Worm (Caenorhabditis elegans) whole organism, L2 larva: ENCODE measurements around the gene F25G6.8.

Source experiments
- C34F6.9 ChIP-seq: fragments of 150-350 bp; optimal IDR thresholded peaks from 2 replicates; lab custom pipeline; 2014; ENCODE audit warnings: missing biosample characterization, missing genetic modification characterization
- F13H6.1 ChIP-seq: sonication (generic microtip); optimal IDR thresholded peaks from 2 replicates; lab custom pipeline; 2016; ENCODE audit warnings: missing genetic modification characterization, missing compliant biosample characterization
- R02D3.7 ChIP-seq: fragments of 150-350 bp; optimal IDR thresholded peaks from 2 replicates; lab custom pipeline; 2014; ENCODE audit warnings: missing biosample characterization, missing genetic modification characterization
- Y55F3AM.14 ChIP-seq: fragments of 200-800 bp; sonication (Bioruptor generic); optimal IDR thresholded peaks from 2 replicates; lab custom pipeline; 2018; ENCODE audit warnings: mild to moderate bottlenecking, missing genetic modification characterization, missing compliant biosample characterization
- alr-1 ChIP-seq: fragments of 150-350 bp; optimal IDR thresholded peaks from 2 replicates; lab custom pipeline; 2014; ENCODE audit warnings: missing biosample characterization, missing genetic modification characterization
- aly-2 ChIP-seq: fragments of 150-350 bp; optimal IDR thresholded peaks from 2 replicates; lab custom pipeline; 2014; ENCODE audit warnings: missing biosample characterization, missing genetic modification characterization
- blmp-1 ChIP-seq: sonication (generic microtip); optimal IDR thresholded peaks from 2 replicates; lab custom pipeline; 2017; ENCODE audit warnings: missing genetic modification characterization, mild to moderate bottlenecking, missing compliant biosample characterization, antibody characterized with exemption, moderate library complexity; ENCODE audit not compliant: insufficient read depth
- ceh-16 ChIP-seq: fragments of 150-350 bp; optimal IDR thresholded peaks from 2 replicates; lab custom pipeline; 2014; ENCODE audit warnings: missing biosample characterization, missing genetic modification characterization
- ceh-82 ChIP-seq: fragments of 150-350 bp; optimal IDR thresholded peaks from 2 replicates; lab custom pipeline; 2014; ENCODE audit warnings: missing biosample characterization, missing genetic modification characterization
- crh-2 ChIP-seq: sonication (generic microtip); optimal IDR thresholded peaks from 2 replicates; lab custom pipeline; 2017; ENCODE audit warnings: missing biosample characterization, missing genetic modification characterization
- dmd-4 ChIP-seq: sonication (generic microtip); optimal IDR thresholded peaks from 2 replicates; lab custom pipeline; 2017; ENCODE audit warnings: missing biosample characterization, missing genetic modification characterization
- egl-27 ChIP-seq: sonication (generic microtip); optimal IDR thresholded peaks from 3 replicates; lab custom pipeline; 2017; ENCODE audit warnings: missing biosample characterization, missing genetic modification reagents, missing genetic modification characterization
- elt-3 ChIP-seq: sonication (generic microtip); optimal IDR thresholded peaks from 2 replicates; lab custom pipeline; 2017; ENCODE audit warnings: missing biosample characterization, missing genetic modification characterization
- fos-1 ChIP-seq: fragments of 150-350 bp; optimal IDR thresholded peaks from 2 replicates; lab custom pipeline; 2014; ENCODE audit warnings: missing biosample characterization, missing genetic modification characterization
- gmeb-1 ChIP-seq: fragments of 150-350 bp; optimal IDR thresholded peaks from 2 replicates; lab custom pipeline; 2014; ENCODE audit warnings: missing biosample characterization, missing genetic modification characterization
- lin-13 ChIP-seq: fragments of 150-350 bp; optimal IDR thresholded peaks from 2 replicates; lab custom pipeline; 2014; ENCODE audit warnings: missing biosample characterization, missing genetic modification reagents, missing genetic modification characterization
- lin-39 ChIP-seq: fragments of 150-350 bp; optimal IDR thresholded peaks from 2 replicates; lab custom pipeline; 2014; ENCODE audit warnings: missing biosample characterization, missing genetic modification reagents, missing genetic modification characterization
- lsy-2 ChIP-seq, 2 experiments: fragments of 150-350 bp in 1 of 2; sonication (generic microtip) in 1 of 2; optimal IDR thresholded peaks; 2 replicates each; lab custom pipeline; 2014 to 2017; ENCODE audit warnings: missing biosample characterization in 2 of 2, missing genetic modification characterization in 2 of 2
- mab-5 ChIP-seq: fragments of 150-350 bp; optimal IDR thresholded peaks from 2 replicates; lab custom pipeline; 2014; ENCODE audit warnings: missing biosample characterization, missing genetic modification characterization
- mbf-1 ChIP-seq: sonication (generic microtip); optimal IDR thresholded peaks from 2 replicates; lab custom pipeline; 2017; ENCODE audit warnings: missing biosample characterization, missing genetic modification characterization
- mdl-1 ChIP-seq, 2 experiments: fragments of 150-350 bp in 1 of 2; sonication (generic microtip) in 1 of 2; optimal IDR thresholded peaks; 2 replicates each; lab custom pipeline; 2017; ENCODE audit warnings: missing biosample characterization in 2 of 2, missing genetic modification characterization in 2 of 2
- nhr-10 ChIP-seq: sonication (generic microtip); optimal IDR thresholded peaks from 2 replicates; lab custom pipeline; 2017; ENCODE audit warnings: missing biosample characterization, missing genetic modification characterization
- nhr-11 ChIP-seq: fragments of 150-350 bp; optimal IDR thresholded peaks from 2 replicates; lab custom pipeline; 2014; ENCODE audit warnings: missing biosample characterization, missing genetic modification characterization
- nhr-129 ChIP-seq: fragments of 150-350 bp; optimal IDR thresholded peaks from 2 replicates; lab custom pipeline; 2014; ENCODE audit warnings: missing biosample characterization, missing genetic modification characterization
- nhr-21 ChIP-seq: fragments of 150-350 bp; optimal IDR thresholded peaks from 2 replicates; lab custom pipeline; 2014; ENCODE audit warnings: missing biosample characterization, missing genetic modification characterization
- nhr-237 ChIP-seq: fragments of 150-350 bp; optimal IDR thresholded peaks from 2 replicates; lab custom pipeline; 2014; ENCODE audit warnings: missing biosample characterization, missing genetic modification characterization
- nhr-25 ChIP-seq: fragments of 150-350 bp; sonication (generic microtip); optimal IDR thresholded peaks from 3 replicates; lab custom pipeline; 2014; ENCODE audit warnings: missing biosample characterization, missing genetic modification characterization
- nhr-6 ChIP-seq: fragments of 150-350 bp; optimal IDR thresholded peaks from 2 replicates; lab custom pipeline; 2014; ENCODE audit warnings: missing biosample characterization, missing genetic modification characterization
- nhr-77 ChIP-seq: fragments of 150-350 bp; optimal IDR thresholded peaks from 2 replicates; lab custom pipeline; 2014; ENCODE audit warnings: missing biosample characterization, missing genetic modification characterization
- peb-1 ChIP-seq: fragments of 150-350 bp; optimal IDR thresholded peaks from 2 replicates; lab custom pipeline; 2014; ENCODE audit warnings: missing biosample characterization, missing genetic modification characterization
- sem-4 ChIP-seq: fragments of 150-350 bp; optimal IDR thresholded peaks from 2 replicates; lab custom pipeline; 2014; ENCODE audit warnings: missing biosample characterization, missing genetic modification reagents, missing genetic modification characterization
- skn-1 ChIP-seq: sonication (generic microtip); optimal IDR thresholded peaks from 2 replicates; lab custom pipeline; 2017; ENCODE audit warnings: missing biosample characterization, missing genetic modification characterization
- sma-3 ChIP-seq: sonication (generic microtip); optimal IDR thresholded peaks from 2 replicates; lab custom pipeline; 2016; ENCODE audit warnings: missing genetic modification reagents, missing genetic modification characterization, missing compliant biosample characterization
- sma-9 ChIP-seq, 2 experiments: fragments of 150-350 bp in 1 of 2; sonication (generic microtip) in 1 of 2; optimal IDR thresholded peaks; 2 replicates each; lab custom pipeline; 2014 to 2016; ENCODE audit warnings: missing genetic modification characterization in 2 of 2, mild to moderate bottlenecking in 1 of 2, missing biosample characterization in 1 of 2, missing compliant biosample characterization in 1 of 2, missing genetic modification reagents in 1 of 2, moderate library complexity in 1 of 2
- snpc-4 ChIP-seq: fragments of 150-350 bp; optimal IDR thresholded peaks from 2 replicates; lab custom pipeline; 2014; ENCODE audit warnings: missing biosample characterization, missing genetic modification characterization
- unc-55 ChIP-seq: fragments of 150-350 bp; sonication (generic microtip); optimal IDR thresholded peaks from 3 replicates; lab custom pipeline; 2014; ENCODE audit warnings: missing biosample characterization, missing genetic modification reagents, missing genetic modification characterization
- unc-62 ChIP-seq: fragments of 150-350 bp; optimal IDR thresholded peaks from 2 replicates; lab custom pipeline; 2014; ENCODE audit warnings: missing biosample characterization, missing genetic modification reagents, missing genetic modification characterization
- ztf-11 ChIP-seq: sonication (generic microtip); optimal IDR thresholded peaks from 2 replicates; lab custom pipeline; 2017; ENCODE audit warnings: missing biosample characterization, missing genetic modification characterization
- ztf-4 ChIP-seq: fragments of 150-350 bp; optimal IDR thresholded peaks from 2 replicates; lab custom pipeline; 2014; ENCODE audit warnings: missing biosample characterization, missing genetic modification characterization

Gene F25G6.8

DNA sequence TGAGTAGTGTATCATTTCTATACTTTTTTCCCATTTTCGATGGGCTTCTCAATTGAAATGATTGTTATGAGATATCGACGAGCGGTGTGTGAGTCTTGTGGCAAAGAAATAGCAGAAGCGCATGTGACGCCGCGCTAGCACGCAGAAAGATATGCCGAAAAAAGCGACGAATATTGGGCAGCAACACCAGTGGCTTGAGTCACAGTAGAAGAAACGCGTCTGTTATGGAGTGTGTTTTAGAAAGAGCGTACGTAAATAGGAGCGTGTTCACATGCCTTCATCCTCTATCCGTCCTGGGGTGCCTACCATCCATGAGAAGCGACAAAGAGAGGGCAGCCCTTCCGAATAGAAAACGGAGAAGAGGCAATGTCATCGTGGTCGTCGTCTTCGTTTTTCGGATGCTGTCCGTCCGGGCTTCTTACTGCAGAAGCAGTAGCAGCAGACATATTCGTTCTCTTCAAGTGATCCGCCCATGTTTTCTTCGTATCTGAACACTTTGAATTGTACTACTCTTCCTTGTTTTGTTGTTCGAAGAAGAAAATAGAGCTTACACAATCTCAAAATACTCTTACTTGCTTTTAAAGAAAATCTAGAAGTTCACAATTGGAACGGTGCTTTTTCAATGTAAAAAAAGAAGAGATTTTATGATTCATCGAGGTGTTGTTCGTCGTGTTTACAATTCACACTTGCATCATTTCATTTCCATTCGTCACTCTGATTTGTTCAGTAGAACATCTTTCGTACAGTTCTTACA, 45.0 kb upstream of the F25G6.8 start:
- no peak for TF ChIP-seq lsy-2 (tag; optimal IDR thresholded peaks at IDR 0.05; lab: Kevin White, UChicago)
- TF ChIP-seq fos-1, result peak; percentile 7
- TF ChIP-seq lin-39 (tag; lab: Kevin White, UChicago), result no peak
- peak; percentile 10 for TF ChIP-seq F13H6.1 (tag; lab: Kevin White, UChicago)
- peak; percentile 45 for TF ChIP-seq nhr-129 (tag; lab: Kevin White, UChicago)
- peak; percentile 50 for TF ChIP-seq nhr-21 (tag; lab: Kevin White, UChicago)
- TF ChIP-seq mdl-1 (tag; optimal IDR thresholded peaks at IDR 0.05; lab: Kevin White, UChicago), result peak in 1 of 2 experiments; percentile 16
- peak; percentile 17 for TF ChIP-seq unc-55 (GFP tag; lab: Kevin White, UChicago)

DNA sequence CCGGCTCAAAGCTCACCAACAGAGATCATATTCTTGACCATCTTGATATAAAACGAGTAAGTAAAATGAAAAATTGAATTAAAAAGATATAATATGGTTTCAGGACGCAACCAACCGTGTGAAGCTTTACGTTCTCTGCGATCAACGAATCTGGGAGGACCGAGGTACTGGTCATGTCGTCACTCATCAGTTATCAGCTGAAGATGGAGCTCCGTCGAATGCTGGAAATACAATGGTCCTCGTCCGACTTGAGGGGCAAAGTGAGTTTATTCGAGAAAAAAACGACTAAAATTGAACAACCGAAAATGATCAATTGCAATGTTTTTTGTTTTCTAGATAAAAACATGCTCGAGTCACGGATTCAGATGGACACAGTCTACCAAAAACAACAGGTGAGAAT, 43.5 kb upstream of the F25G6.8 start:
- TF ChIP-seq Y55F3AM.14, result no peak
- TF ChIP-seq fos-1, result no peak

DNA sequence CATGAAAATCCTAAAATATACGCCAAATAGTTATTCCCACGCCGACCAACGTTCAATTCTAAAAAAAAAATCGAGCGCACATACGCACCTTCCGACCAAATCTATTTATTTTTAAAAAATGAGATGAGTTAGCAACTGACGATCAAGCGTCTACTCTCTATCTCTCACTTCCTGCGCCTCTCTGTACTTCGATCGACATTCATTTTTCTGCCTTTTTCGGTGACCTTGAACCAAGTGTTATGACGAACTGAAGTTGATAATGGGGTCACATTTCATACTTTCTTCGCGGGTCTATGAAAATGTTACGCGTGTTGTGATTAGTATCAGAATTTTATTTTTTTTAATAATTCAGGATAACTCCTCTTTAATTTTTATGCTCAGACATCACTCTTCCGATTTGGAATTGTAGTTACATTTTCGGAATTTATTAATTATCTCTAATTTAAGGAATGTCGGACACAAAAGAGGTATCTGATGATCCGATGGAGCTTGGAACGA, 42.4 kb upstream of the F25G6.8 start, which contains the start of gene smk-1:
TSS of gene smk-1 (plus strand) at position 448 of the 498 bp plus-strand sequence.
- TF ChIP-seq mdl-1 (tag; optimal IDR thresholded peaks at IDR 0.05; lab: Kevin White, UChicago), result no peak
- no peak for TF ChIP-seq mbf-1 (tag; lab: Kevin White, UChicago)
- no peak for TF ChIP-seq elt-3 (tag; lab: Kevin White, UChicago)
- no peak for TF ChIP-seq nhr-237 (tag; lab: Kevin White, UChicago)
- TF ChIP-seq lin-13 (GFP tag; lab: Kevin White, UChicago), result no peak
- peak; percentile 22 for TF ChIP-seq C34F6.9
- peak; percentile 41 for TF ChIP-seq ztf-4 (tag; lab: Kevin White, UChicago)
- no peak for TF ChIP-seq nhr-11 (tag; lab: Kevin White, UChicago)
- TF ChIP-seq ztf-11, result no peak
- TF ChIP-seq gmeb-1 (tag; lab: Kevin White, UChicago), result peak; percentile 26
- peak; percentile 82 for TF ChIP-seq nhr-25 (tag; lab: Kevin White, UChicago)
- TF ChIP-seq nhr-77 (tag; lab: Kevin White, UChicago), result no peak
- no peak for TF ChIP-seq ceh-82
- TF ChIP-seq sma-3 (GFP tag; lab: Kevin White, UChicago), result peak; percentile 39
- TF ChIP-seq R02D3.7, result no peak
- TF ChIP-seq sem-4 (tag; lab: Kevin White, UChicago), result peak; percentile 17
- no peak for TF ChIP-seq unc-55 (GFP tag; lab: Kevin White, UChicago)
- TF ChIP-seq lin-39 (tag; lab: Kevin White, UChicago), result no peak
- TF ChIP-seq peb-1, result no peak
- no peak for TF ChIP-seq snpc-4
- peak; percentile 67 for TF ChIP-seq sma-9 (GFP tag; optimal IDR thresholded peaks at IDR 0.05; lab: Kevin White, UChicago)
- no peak for TF ChIP-seq sma-9 (tag; optimal IDR thresholded peaks at IDR 0.05; lab: Kevin White, UChicago)
- TF ChIP-seq nhr-21 (tag; lab: Kevin White, UChicago), result peak; percentile 49
- peak; percentile 50 for TF ChIP-seq fos-1
- peak; percentile 22 for TF ChIP-seq blmp-1 (tag; lab: Kevin White, UChicago)
- no peak for TF ChIP-seq unc-62 (GFP tag; lab: Kevin White, UChicago)
- TF ChIP-seq lsy-2 (tag; optimal IDR thresholded peaks at IDR 0.05; lab: Kevin White, UChicago), result no peak
- TF ChIP-seq egl-27 (tag; lab: Kevin White, UChicago), result no peak
- TF ChIP-seq nhr-10 (tag; lab: Kevin White, UChicago), result no peak
- no peak for TF ChIP-seq nhr-6 (tag; lab: Kevin White, UChicago)
- TF ChIP-seq Y55F3AM.14, result no peak
- no peak for TF ChIP-seq aly-2 (tag; lab: Kevin White, UChicago)
- no peak for TF ChIP-seq dmd-4
- no peak for TF ChIP-seq nhr-129 (tag; lab: Kevin White, UChicago)
- TF ChIP-seq ceh-16 (tag; lab: Kevin White, UChicago), result no peak
- TF ChIP-seq alr-1, result no peak
- TF ChIP-seq mab-5 (tag; lab: Kevin White, UChicago), result no peak
- TF ChIP-seq crh-2 (tag; lab: Kevin White, UChicago), result peak; percentile 27
- TF ChIP-seq skn-1 (tag; lab: Kevin White, UChicago), result no peak
